Worm (Caenorhabditis elegans): ENCODE measurements around the gene ZK285.2.

DNA sequence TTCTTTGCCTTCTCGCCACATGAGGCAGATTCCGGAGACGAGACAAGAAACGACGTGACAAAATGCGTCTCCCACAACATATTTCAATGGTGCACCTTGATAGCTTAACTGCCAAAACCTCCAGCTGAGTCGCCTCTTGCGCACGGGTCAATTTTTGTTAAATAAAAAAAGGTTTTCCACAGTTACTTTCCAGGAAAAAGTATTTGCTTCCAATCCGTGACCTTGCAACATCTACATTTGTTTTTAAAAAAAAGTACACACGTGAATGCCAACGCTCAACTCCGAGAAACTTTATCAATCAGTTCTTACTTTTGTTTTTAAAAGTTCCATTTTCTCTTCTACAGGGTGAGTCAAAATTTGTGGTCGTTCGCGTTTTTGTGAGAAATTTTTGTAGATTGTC lies 47.6 kb downstream of the ZK285.2 start, which contains the start of gene F22B8.7:
- TF ChIP-seq cog-1 (tag; optimal IDR thresholded peaks at IDR 0.05) (no peak), T22C8.4 (GFP tag; IDR thresholded peaks at IDR 0.05) (no peak)

Data from whole organism, midembryonic.